Worm (Caenorhabditis elegans) whole organism, midembryonic: ENCODE data around the gene F54D10.5.

Source experiments
- T22C8.4 ChIP-seq: fragments of 200-800 bp; sonication (Bioruptor generic); IDR thresholded peaks from 2 replicates; pipeline ENCODE4 v1.3.6; 2022; ENCODE audit warnings: missing genetic modification characterization, missing compliant biosample characterization
- cog-1 ChIP-seq: sonication (generic microtip); optimal IDR thresholded peaks from 2 replicates; lab custom pipeline; 2016; ENCODE audit warnings: missing genetic modification characterization, missing compliant biosample characterization
- flt-1 ChIP-seq: fragments of 200-800 bp; sonication (Bioruptor generic); IDR thresholded peaks from 2 replicates; pipeline ENCODE4 v1.3.6; 2022; ENCODE audit warnings: missing genetic modification characterization, missing compliant biosample characterization
- klf-2 ChIP-seq: fragments of 200-800 bp; sonication (Bioruptor generic); conservative IDR thresholded peaks from 2 replicates; pipeline ENCODE4 v1.3.6; 2022; ENCODE audit warnings: missing genetic modification reagents, missing genetic modification characterization, missing compliant biosample characterization
- med-1 ChIP-seq: sonication (generic microtip); optimal IDR thresholded peaks from 2 replicates; lab custom pipeline; 2017; ENCODE audit warnings: missing genetic modification characterization, mild to moderate bottlenecking, missing compliant biosample characterization, antibody characterized with exemption, missing genetic modification reagents; ENCODE audit not compliant: insufficient read depth
- ref-1 ChIP-seq: fragments of 200-800 bp; sonication (Bioruptor generic); conservative IDR thresholded peaks from 2 replicates; pipeline ENCODE4 v1.3.6; 2022; ENCODE audit warnings: missing genetic modification reagents, missing genetic modification characterization, missing compliant biosample characterization
- tab-1 ChIP-seq: fragments of 200-800 bp; sonication (Bioruptor generic); IDR thresholded peaks from 2 replicates; pipeline ENCODE4 v1.3.6; 2022; ENCODE audit warnings: missing genetic modification characterization, missing compliant biosample characterization
- ztf-23 ChIP-seq: fragments of 200-800 bp; sonication (Bioruptor generic); IDR thresholded peaks from 2 replicates; pipeline ENCODE4 v1.3.6; 2022; ENCODE audit warnings: missing genetic modification reagents, missing genetic modification characterization, missing compliant biosample characterization
- ztf-29 ChIP-seq: fragments of 200-800 bp; sonication (Bioruptor generic); IDR thresholded peaks from 2 replicates; pipeline ENCODE4 v1.3.6; 2022; ENCODE audit warnings: missing genetic modification reagents, missing genetic modification characterization, missing compliant biosample characterization

Gene F54D10.5

DNA sequence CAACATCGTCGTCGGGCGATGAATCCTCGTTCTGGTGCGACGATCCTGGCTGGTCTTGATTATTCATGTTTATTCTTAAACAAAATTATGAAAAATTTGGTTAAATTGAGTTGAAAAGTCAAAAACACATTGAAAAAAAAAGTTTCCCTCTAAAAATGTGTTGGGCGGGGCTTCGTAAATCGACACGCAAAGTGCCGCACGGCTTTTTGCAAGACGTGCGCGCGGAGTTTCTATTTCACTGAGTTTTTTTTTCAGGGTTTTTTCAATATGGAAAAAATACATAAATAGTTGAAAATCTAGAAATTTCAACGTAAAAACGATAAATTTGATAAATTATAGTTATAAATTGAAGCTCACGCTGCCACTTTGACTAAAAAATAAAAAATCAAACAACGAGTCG is at the start of gene F54D10.5:
TSS of gene F54D10.5 (minus strand) at position 74 of the 400 bp plus-strand sequence.
- peak; percentile 50; the same call in 1 of the 2 replicates for TF ChIP-seq ztf-23
- TF ChIP-seq med-1 (GFP tag; lab: Kevin White, UChicago): peak; percentile 65
- 0 out of 2 replicates have a peak, but pooled peaks have one; percentile 18 for TF ChIP-seq flt-1 (GFP tag; lab: Robert Waterston, UW)
- no peak for TF ChIP-seq tab-1 (GFP tag; lab: Robert Waterston, UW)
- TF ChIP-seq ztf-29 (GFP tag; lab: Robert Waterston, UW): no peak
- no peak for TF ChIP-seq ref-1
- no peak for TF ChIP-seq cog-1 (tag; lab: Kevin White, UChicago)
- TF ChIP-seq klf-2 (GFP tag; lab: Robert Waterston, UW): no peak
- TF ChIP-seq T22C8.4: no peak

DNA sequence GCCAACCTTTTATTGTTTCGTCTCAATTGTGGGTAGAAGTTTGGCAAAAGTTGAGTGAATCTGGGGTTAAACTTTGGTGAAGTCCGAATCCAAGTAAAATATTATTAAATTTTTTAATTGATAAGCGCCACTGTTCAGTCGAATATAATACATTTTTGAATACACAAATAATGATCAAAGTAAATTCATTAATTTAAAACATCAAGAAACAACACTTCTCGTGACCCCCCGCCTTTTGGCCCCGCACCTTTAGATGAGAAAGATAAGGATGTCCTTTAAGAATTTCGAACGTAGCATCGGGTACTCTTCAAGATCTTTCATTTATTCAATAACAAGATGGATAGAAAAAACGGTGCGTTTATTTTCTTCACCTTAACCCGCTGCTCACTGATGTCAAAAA is 44.7 kb upstream of the F54D10.5 start, which contains the start of gene nhr-257:
TSS of gene nhr-257 (plus strand) at position 301 of the 400 bp plus-strand sequence.
- no peak for TF ChIP-seq cog-1 (tag; lab: Kevin White, UChicago)

DNA sequence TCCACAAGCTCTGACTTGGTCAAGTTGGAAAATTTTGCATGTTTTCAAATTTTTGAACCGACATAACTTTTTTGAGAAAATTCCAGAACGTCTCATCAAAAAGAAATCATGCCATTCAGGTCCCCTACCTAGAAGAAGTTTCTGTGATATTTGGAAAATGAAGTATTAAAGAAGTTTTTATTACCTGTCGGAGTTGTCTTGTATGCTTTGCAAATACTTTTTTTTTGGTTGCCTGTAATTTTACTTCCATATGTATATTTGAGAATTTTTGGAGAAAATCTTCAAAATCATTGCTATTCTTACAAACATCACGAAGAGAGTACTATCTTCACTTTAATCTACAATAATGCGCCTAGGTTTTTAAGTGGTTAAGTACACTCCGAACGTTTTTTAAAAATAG is 42.7 kb upstream of the F54D10.5 start, which contains the start of gene nhr-72:
TSS of gene nhr-72 (minus strand) at position 101 of the 400 bp plus-strand sequence.
- TF ChIP-seq cog-1 (tag; lab: Kevin White, UChicago) (no peak), flt-1 (GFP tag; lab: Robert Waterston, UW) (no peak), klf-2 (GFP tag; lab: Robert Waterston, UW) (no peak), tab-1 (GFP tag; lab: Robert Waterston, UW) (no peak), med-1 (GFP tag; lab: Kevin White, UChicago) (no peak), ref-1 (no peak), T22C8.4 (no peak), ztf-29 (GFP tag; lab: Robert Waterston, UW) (no peak), ztf-23 (no peak)

- TF ChIP-seq flt-1 (GFP tag; lab: Robert Waterston, UW): no peak
- TF ChIP-seq ztf-29 (GFP tag; lab: Robert Waterston, UW): no peak
- no peak for TF ChIP-seq tab-1 (GFP tag; lab: Robert Waterston, UW)
- TF ChIP-seq ztf-23: no peak
- TF ChIP-seq med-1 (GFP tag; lab: Kevin White, UChicago): no peak
- TF ChIP-seq T22C8.4: no peak
- no peak for TF ChIP-seq klf-2 (GFP tag; lab: Robert Waterston, UW)
- no peak for TF ChIP-seq cog-1 (tag; lab: Kevin White, UChicago)
- TF ChIP-seq ref-1: no peak
Observed at ce11 chrII:3846028-3846427, 38.1 kb upstream of the F54D10.5 start, which contains the start of gene C17A2.2. Gene C17A2.2 (plus strand): TSS chrII:3846328.

ce11 chrII:3843305-3843704 is 35.3 kb upstream of the F54D10.5 start, which contains the start of the genes C17A2.7 and C17A2.3:
Gene C17A2.7 (minus strand): TSS chrII:3843405.
Gene C17A2.3 (plus strand): TSS chrII:3843609.
- TF ChIP-seq klf-2 (GFP tag; lab: Robert Waterston, UW) (no peak), ref-1 (no peak)

DNA sequence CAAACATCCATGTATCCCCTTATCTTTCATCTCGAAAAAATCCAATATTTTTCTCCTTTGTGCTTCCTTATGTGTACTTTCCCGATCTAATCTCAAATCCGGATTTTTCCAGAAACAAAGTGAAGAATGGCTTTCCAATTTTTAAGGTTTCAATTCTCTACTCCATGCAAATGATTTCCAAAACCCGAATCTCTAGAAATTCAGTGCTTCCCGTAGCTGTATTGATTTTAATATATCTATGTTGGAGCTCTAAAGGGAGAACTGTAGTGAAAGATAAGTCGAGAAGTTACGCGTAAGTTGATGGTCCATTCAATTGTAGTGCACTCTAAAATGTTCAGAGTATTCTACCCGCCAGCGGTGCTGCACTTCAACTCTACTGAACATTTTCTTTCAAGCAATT is 31.6 kb upstream of the F54D10.5 start, which contains the start of gene C17A2.4:
TSS of gene C17A2.4 (plus strand) at position 301 of the 400 bp plus-strand sequence.
- no peak for TF ChIP-seq flt-1 (GFP tag; lab: Robert Waterston, UW)
- no peak for TF ChIP-seq tab-1 (GFP tag; lab: Robert Waterston, UW)
- no peak for TF ChIP-seq ztf-29 (GFP tag; lab: Robert Waterston, UW)
- TF ChIP-seq med-1 (GFP tag; lab: Kevin White, UChicago): no peak
- TF ChIP-seq T22C8.4: no peak
- no peak for TF ChIP-seq ref-1
- no peak for TF ChIP-seq ztf-23
- TF ChIP-seq klf-2 (GFP tag; lab: Robert Waterston, UW): no peak
- no peak for TF ChIP-seq cog-1 (tag; lab: Kevin White, UChicago)

ce11 chrII:3835915-3836314 is 27.9 kb upstream of the F54D10.5 start, which contains the start of gene oac-4:
Gene oac-4 (minus strand): TSS chrII:3836015.
- no peak for TF ChIP-seq ztf-29 (GFP tag; lab: Robert Waterston, UW)
- TF ChIP-seq T22C8.4: no peak

ce11 chrII:3832383-3832782 is 24.4 kb upstream of the F54D10.5 start, which contains the start of gene F54D10.9:
Gene F54D10.9 (minus strand): TSS chrII:3832483.
- no peak for TF ChIP-seq flt-1 (GFP tag; lab: Robert Waterston, UW)
- TF ChIP-seq tab-1 (GFP tag; lab: Robert Waterston, UW): no peak
- TF ChIP-seq ztf-29 (GFP tag; lab: Robert Waterston, UW): no peak
- no peak for TF ChIP-seq klf-2 (GFP tag; lab: Robert Waterston, UW)
- TF ChIP-seq cog-1 (tag; lab: Kevin White, UChicago): no peak
- TF ChIP-seq ref-1: no peak
- no peak for TF ChIP-seq ztf-23
- TF ChIP-seq med-1 (GFP tag; lab: Kevin White, UChicago): no peak
- TF ChIP-seq T22C8.4: no peak

DNA sequence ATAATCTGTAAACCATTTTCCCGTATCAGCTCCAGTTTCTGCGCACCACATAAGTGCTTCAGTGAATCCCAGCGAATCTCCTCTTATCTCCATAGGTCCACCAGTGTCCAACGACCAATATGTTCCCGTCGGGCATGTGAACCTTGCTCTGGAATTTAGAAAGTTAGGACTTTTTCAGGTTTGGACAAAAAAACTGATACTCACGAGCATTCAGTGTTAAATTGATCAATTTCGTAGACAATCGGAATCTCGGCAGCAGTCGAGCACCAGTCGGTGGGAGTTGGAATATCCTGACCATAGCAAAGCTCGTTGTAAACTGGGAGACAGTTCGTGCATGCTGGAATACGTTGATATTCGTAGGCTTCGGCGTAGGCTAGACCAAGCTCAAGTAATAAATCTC is 21.6 kb upstream of the F54D10.5 start:
- TF ChIP-seq ztf-29 (GFP tag; lab: Robert Waterston, UW): no peak
- TF ChIP-seq ztf-23: no peak
- TF ChIP-seq klf-2 (GFP tag; lab: Robert Waterston, UW): no peak
- TF ChIP-seq flt-1 (GFP tag; lab: Robert Waterston, UW): no peak
- TF ChIP-seq T22C8.4: no peak
- no peak for TF ChIP-seq med-1 (GFP tag; lab: Kevin White, UChicago)
- no peak for TF ChIP-seq tab-1 (GFP tag; lab: Robert Waterston, UW)
- no peak for TF ChIP-seq ref-1
- TF ChIP-seq cog-1 (tag; lab: Kevin White, UChicago): no peak

ce11 chrII:3827801-3828200 is 19.8 kb upstream of the F54D10.5 start, which contains the start of gene F54D10.8:
Gene F54D10.8 (minus strand): TSS chrII:3827901.
- no peak for TF ChIP-seq cog-1 (tag; lab: Kevin White, UChicago)
- TF ChIP-seq klf-2 (GFP tag; lab: Robert Waterston, UW): no peak
- no peak for TF ChIP-seq med-1 (GFP tag; lab: Kevin White, UChicago)
- no peak for TF ChIP-seq ztf-23
- no peak for TF ChIP-seq ztf-29 (GFP tag; lab: Robert Waterston, UW)
- TF ChIP-seq tab-1 (GFP tag; lab: Robert Waterston, UW): no peak
- TF ChIP-seq T22C8.4: no peak
- no peak for TF ChIP-seq flt-1 (GFP tag; lab: Robert Waterston, UW)
- TF ChIP-seq ref-1: no peak
